Fruit fly (Drosophila melanogaster): Measurements from ENCODE around the gene Sptr.

DNA sequence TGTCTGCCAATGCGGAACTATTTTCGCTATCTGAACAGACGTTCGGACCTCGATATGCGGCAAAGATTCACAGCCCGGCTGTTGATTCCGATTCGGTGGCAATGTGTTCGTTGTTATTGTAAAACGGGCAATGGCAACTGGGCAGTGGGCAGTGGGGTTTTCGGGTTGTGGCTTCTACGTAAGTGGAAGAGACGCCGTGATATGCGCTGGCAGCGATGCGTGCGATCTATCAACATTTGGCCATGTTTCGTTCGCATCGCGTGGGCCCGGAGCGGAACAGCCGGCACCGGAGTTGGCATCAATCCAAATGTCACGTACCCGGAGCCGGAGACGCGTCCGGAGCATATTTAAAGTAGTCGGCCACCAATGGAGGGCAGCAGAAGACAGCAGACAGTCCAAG is 17.2 kb upstream of the Sptr start, which contains the start of gene Cp38:
- TF ChIP-seq Eip93F (GFP tag; optimal IDR thresholded peaks at IDR 0.05) (no peak), CG3032 (tag; optimal IDR thresholded peaks at IDR 0.05) (no peak), fkh (GFP tag; optimal IDR thresholded peaks at IDR 0.05) (no peak), CG11762 (GFP tag; optimal IDR thresholded peaks at IDR 0.05; ENCODE audit: insufficient read depth) (no peak), dsx (GFP tag; optimal IDR thresholded peaks at IDR 0.05; ENCODE audit: poor library complexity, severe bottlenecking) (no peak), Blimp-1 (GFP tag; optimal IDR thresholded peaks at IDR 0.05) (no peak), fd85E (GFP tag; optimal IDR thresholded peaks at IDR 0.05) (no peak), Eip78C (GFP tag) (no peak)

Data from whole organism, prepupa.